Worm (Caenorhabditis elegans) whole organism, L4 larva: Measurements from ENCODE around the gene F44G4.7.

Experiments
- ceh-20 ChIP-seq: fragments of 200-800 bp; sonication (Bioruptor generic); IDR thresholded peaks from 2 replicates; pipeline ENCODE4 v1.3.6; 2022; ENCODE audit warnings: missing genetic modification reagents, missing genetic modification characterization, missing compliant biosample characterization
- fkh-10 ChIP-seq: fragments of 150-350 bp; optimal IDR thresholded peaks from 2 replicates; lab custom pipeline; 2014; ENCODE audit warnings: missing biosample characterization, missing genetic modification reagents, missing genetic modification characterization
- lin-13 ChIP-seq: fragments of 150-350 bp; optimal IDR thresholded peaks from 2 replicates; lab custom pipeline; 2014; ENCODE audit warnings: missing biosample characterization, missing genetic modification reagents, missing genetic modification characterization
- nhr-237 ChIP-seq: sonication (generic microtip); optimal IDR thresholded peaks from 2 replicates; lab custom pipeline; 2017; ENCODE audit warnings: missing biosample characterization, missing genetic modification characterization
- rbr-2 ChIP-seq: sonication (generic microtip); optimal IDR thresholded peaks from 2 replicates; lab custom pipeline; 2016; ENCODE audit warnings: missing genotype, missing genetic modification characterization, missing compliant biosample characterization
- snpc-4 ChIP-seq: fragments of 150-350 bp; optimal IDR thresholded peaks from 2 replicates; lab custom pipeline; 2014; ENCODE audit warnings: missing biosample characterization, missing genetic modification characterization

ce11 chrII:9028096-9028495, 23.1 kb upstream of the F44G4.7 start:
- no peak for TF ChIP-seq snpc-4 (tag; lab: Kevin White, UChicago)
- TF ChIP-seq fkh-10 (GFP tag; lab: Kevin White, UChicago), result no peak
- no peak for TF ChIP-seq nhr-237 (tag; lab: Kevin White, UChicago)
- no peak for TF ChIP-seq ceh-20 (GFP tag; lab: Robert Waterston, UW)
- TF ChIP-seq rbr-2 (tag; lab: Kevin White, UChicago), result no peak
- TF ChIP-seq lin-13, result no peak
